Worm (Caenorhabditis elegans): ENCODE data around the gene W04E12.9.

W04E12.9 gene

ce11 chrV:19741651-19742050, 14.7 kb upstream of the W04E12.9 start, which contains the start of gene W04E12.3:
W04E12.3 (plus strand) TSS chrV:19741951.
- no peak for TF ChIP-seq unc-62 (GFP tag; optimal IDR thresholded peaks at IDR 0.05)

ce11 chrV:19743305-19743704, 13.0 kb upstream of the W04E12.9 start, which contains the start of gene W04E12.4:
W04E12.4 (plus strand) TSS chrV:19743605.
- TF ChIP-seq unc-62 (GFP tag; optimal IDR thresholded peaks at IDR 0.05) = no peak

ce11 chrV:19743794-19744193, 12.6 kb upstream of the W04E12.9 start:
- no peak for TF ChIP-seq unc-62 (GFP tag; optimal IDR thresholded peaks at IDR 0.05)

- TF ChIP-seq unc-62 (GFP tag; optimal IDR thresholded peaks at IDR 0.05) = no peak
Measured at ce11 chrV:19744210-19744609, 12.1 kb upstream of the W04E12.9 start.

ce11 chrV:19745852-19746251, 10.5 kb upstream of the W04E12.9 start, which contains the start of gene W04E12.5:
W04E12.5 (plus strand) TSS chrV:19746152.
- no peak for TF ChIP-seq unc-62 (GFP tag; optimal IDR thresholded peaks at IDR 0.05)

ce11 chrV:19747144-19747543, 9.2 kb upstream of the W04E12.9 start:
- TF ChIP-seq unc-62 (GFP tag; optimal IDR thresholded peaks at IDR 0.05) = no peak

ce11 chrV:19751124-19751523, 5.2 kb upstream of the W04E12.9 start, which contains the start of gene clec-49:
clec-49 (minus strand) TSS chrV:19751226.
- no peak for TF ChIP-seq unc-62 (GFP tag; optimal IDR thresholded peaks at IDR 0.05)

ce11 chrV:19752879-19753278, 3.5 kb upstream of the W04E12.9 start:
- no peak for TF ChIP-seq unc-62 (GFP tag; optimal IDR thresholded peaks at IDR 0.05)

ce11 chrV:19754331-19754730, 2.0 kb upstream of the W04E12.9 start:
- TF ChIP-seq unc-62 (GFP tag; optimal IDR thresholded peaks at IDR 0.05) = no peak

ce11 chrV:19755260-19755659, 1.1 kb upstream of the W04E12.9 start, which contains the start of gene clec-50:
clec-50 (minus strand) TSS chrV:19755368.
- TF ChIP-seq unc-62 (GFP tag; optimal IDR thresholded peaks at IDR 0.05) = no peak

- no peak for TF ChIP-seq unc-62 (GFP tag; optimal IDR thresholded peaks at IDR 0.05)
Measured at ce11 chrV:19759282-19759681, 2.9 kb downstream of the W04E12.9 start.

- TF ChIP-seq unc-62 (GFP tag; optimal IDR thresholded peaks at IDR 0.05) = no peak
Measured at ce11 chrV:19760751-19761150, 4.4 kb downstream of the W04E12.9 start, which contains the start of gene M162.5. M162.5 (plus strand) TSS chrV:19761051.

ce11 chrV:19767719-19768118, 11.4 kb downstream of the W04E12.9 start:
- TF ChIP-seq unc-62 (GFP tag; optimal IDR thresholded peaks at IDR 0.05) = no peak

ce11 chrV:19771660-19772059, 15.3 kb downstream of the W04E12.9 start, which contains the start of gene M162.15:
M162.15 (minus strand) TSS chrV:19771760.
- TF ChIP-seq unc-62 (GFP tag; optimal IDR thresholded peaks at IDR 0.05) = no peak

- no peak for TF ChIP-seq unc-62 (GFP tag; optimal IDR thresholded peaks at IDR 0.05)
Measured at ce11 chrV:19777227-19777626, 20.9 kb downstream of the W04E12.9 start, which contains the start of gene fbxa-118. fbxa-118 (minus strand) TSS chrV:19777327.

- TF ChIP-seq unc-62 (GFP tag; optimal IDR thresholded peaks at IDR 0.05) = no peak
Measured at ce11 chrV:19778608-19779007, 22.3 kb downstream of the W04E12.9 start, which contains the start of gene fbxa-194. fbxa-194 (minus strand) TSS chrV:19778708.

- no peak for TF ChIP-seq unc-62 (GFP tag; optimal IDR thresholded peaks at IDR 0.05)
Measured at ce11 chrV:19779220-19779619, 22.9 kb downstream of the W04E12.9 start.

- no peak for TF ChIP-seq unc-62 (GFP tag; optimal IDR thresholded peaks at IDR 0.05)
Measured at ce11 chrV:19783829-19784228, 27.5 kb downstream of the W04E12.9 start, which contains the start of gene srt-45. srt-45 (plus strand) TSS chrV:19784129.

Data from whole organism, dauer.